Fruit fly (Drosophila melanogaster) whole organism, embryonic: ENCODE results near the gene CG13113.

Experiments used
- CG1647 ChIP-seq: fragments of 200-800 bp; sonication (Bioruptor generic); optimal IDR thresholded peaks from 3 replicates; lab custom pipeline; 2016; ENCODE audit warnings: missing biosample characterization, missing genetic modification characterization
- CG17385 ChIP-seq: fragments of 200-800 bp; sonication (Bioruptor generic); optimal IDR thresholded peaks from 3 replicates; lab custom pipeline; 2018; ENCODE audit warnings: missing biosample characterization, mild to moderate bottlenecking, missing genetic modification characterization
- CG6854 ChIP-seq: fragments of 200-800 bp; sonication (Bioruptor generic); optimal IDR thresholded peaks from 3 replicates; lab custom pipeline; 2017; ENCODE audit warnings: missing biosample characterization, mild to moderate bottlenecking, missing genetic modification characterization
- MBD-R2 ChIP-seq: fragments of 200-800 bp; sonication (Bioruptor generic); IDR thresholded peaks from 2 replicates; pipeline ENCODE4 v1.3.6; 2022; ENCODE audit warnings: missing biosample characterization, missing genetic modification characterization
- sisA ChIP-seq: fragments of 200-800 bp; sonication (Bioruptor generic); IDR thresholded peaks from 2 replicates; pipeline ENCODE4 v1.3.6; 2022; ENCODE audit warnings: missing biosample characterization, missing genetic modification characterization

- no peak for TF ChIP-seq MBD-R2
- TF ChIP-seq CG1647 (GFP tag; lab: Kevin White, UChicago), result no peak
- no peak for TF ChIP-seq CG17385
- no peak for TF ChIP-seq sisA (GFP tag; lab: Robert Waterston, UW)
- no peak for TF ChIP-seq CG6854 (GFP tag; lab: Kevin White, UChicago)
Measured at dm6 chr2L:9584098-9584703, 40.2 kb downstream of the CG13113 start.
